Worm (Caenorhabditis elegans): Measurements from ENCODE around the gene srbc-21.

DNA sequence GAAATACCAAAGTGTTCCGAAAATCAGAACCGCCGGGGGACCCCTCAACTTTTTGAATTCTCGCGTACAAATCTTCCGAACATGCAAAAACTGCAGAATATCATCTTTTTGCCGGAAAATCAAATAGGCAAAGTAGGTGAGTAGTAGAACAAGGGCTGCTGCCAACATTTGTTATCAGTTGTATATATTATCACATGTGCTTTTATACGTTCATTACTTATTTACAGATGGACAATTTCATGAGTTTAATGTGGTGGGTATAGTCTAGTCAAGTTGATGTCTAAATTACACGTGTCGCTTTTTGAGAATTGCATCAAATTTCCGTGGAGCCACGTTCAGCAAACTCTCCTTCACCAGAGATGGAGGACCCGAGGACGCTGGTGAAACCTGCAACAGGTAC, 45.9 kb downstream of the srbc-21 start, which contains the start of gene cyp-32B1:
- no peak for TF ChIP-seq mab-5 (tag; optimal IDR thresholded peaks at IDR 0.05)
- TF ChIP-seq blmp-1 (tag; optimal IDR thresholded peaks at IDR 0.05), result no peak
- TF ChIP-seq unc-62 (GFP tag; optimal IDR thresholded peaks at IDR 0.05), result no peak
- TF ChIP-seq snpc-4 (tag; optimal IDR thresholded peaks at IDR 0.05), result no peak
- no peak for TF ChIP-seq elt-1 (tag; optimal IDR thresholded peaks at IDR 0.05; ENCODE audit: borderline replicate concordance, insufficient read depth)
- no peak for TF ChIP-seq unc-39 (tag; optimal IDR thresholded peaks at IDR 0.05)
- TF ChIP-seq ceh-43 (GFP tag; optimal IDR thresholded peaks at IDR 0.05), result no peak

All from whole organism, mixed stage, embryonic.